Worm (Caenorhabditis elegans): ENCODE measurements around the gene mrp-4.
A peak's percentile ranks its signal among the peaks of the same experiment; 100 is the strongest.

DNA sequence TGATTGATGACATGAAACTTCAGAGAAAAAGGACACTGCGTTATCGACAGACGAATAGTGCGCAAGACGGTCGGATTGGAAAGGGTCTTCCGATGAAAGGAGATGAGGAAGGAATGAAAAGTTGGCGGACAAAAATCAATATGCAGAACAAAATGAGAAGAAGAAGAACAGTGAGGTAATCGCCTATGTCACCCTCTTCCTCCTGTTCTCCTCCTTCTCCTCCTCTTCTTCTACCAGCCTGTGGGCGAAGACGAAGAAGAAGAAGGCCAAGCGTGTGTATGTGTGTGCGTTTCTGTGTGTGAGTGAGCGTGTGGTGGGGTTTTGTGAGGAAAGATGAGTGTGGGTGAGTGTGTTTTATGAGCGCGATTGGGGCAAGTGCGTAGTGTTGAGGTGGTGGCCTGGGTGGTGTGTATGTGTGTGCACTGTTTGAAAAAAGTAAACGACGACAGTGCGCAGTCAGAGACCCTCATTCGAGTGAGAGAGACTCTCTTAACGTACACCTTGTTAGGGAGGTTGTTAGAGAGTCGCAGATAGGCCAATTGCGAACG lies 48.2 kb downstream of the mrp-4 start, which contains the start of gene tsp-21:
- TF ChIP-seq mab-9 (GFP tag; IDR thresholded peaks at IDR 0.05) (no peak), irx-1 (tag; optimal IDR thresholded peaks at IDR 0.05) (peak; percentile 15), elt-2 (tag; optimal IDR thresholded peaks at IDR 0.05) (peak; percentile 38), unc-62 (GFP tag; optimal IDR thresholded peaks at IDR 0.05) (no peak), lin-35 (GFP tag; optimal IDR thresholded peaks at IDR 0.05) (peak; percentile 46 to 82), nhr-12 (tag; optimal IDR thresholded peaks at IDR 0.05) (no peak), grh-1 (GFP tag; IDR thresholded peaks at IDR 0.05) (0 out of 2 replicates have a peak, but pooled peaks have one; percentile 9), lir-3 (tag; optimal IDR thresholded peaks at IDR 0.05; ENCODE audit: poor library complexity) (no peak)
